Fruit fly (Drosophila melanogaster) whole organism, embryonic: ENCODE results near the gene CG42324.

ENCODE experiments used
- B-H2 ChIP-seq: fragments of 200-800 bp; sonication (Bioruptor generic); optimal IDR thresholded peaks from 2 replicates; lab custom pipeline; 2018; ENCODE audit warnings: missing biosample characterization, mild to moderate bottlenecking, missing genetic modification characterization
- Blimp-1 ChIP-seq: fragments of 200-800 bp; sonication (Bioruptor generic); optimal IDR thresholded peaks from 3 replicates; lab custom pipeline; 2018; ENCODE audit warnings: missing biosample characterization, missing genetic modification characterization, mild to moderate bottlenecking, moderate library complexity, missing genetic modification reagents
- BtbVII ChIP-seq: fragments of 200-800 bp; sonication (Bioruptor generic); optimal IDR thresholded peaks from 3 replicates; lab custom pipeline; 2017; ENCODE audit warnings: missing biosample characterization, mild to moderate bottlenecking, missing genetic modification characterization
- CG10274 ChIP-seq: fragments of 200-800 bp; sonication (Bioruptor generic); optimal IDR thresholded peaks from 3 replicates; lab custom pipeline; 2017; ENCODE audit warnings: missing biosample characterization, mild to moderate bottlenecking, missing genetic modification characterization
- CG10959 ChIP-seq: fragments of 200-800 bp; sonication (Bioruptor generic); IDR thresholded peaks from 2 replicates; pipeline ENCODE4 v1.3.6; 2022; ENCODE audit warnings: missing biosample characterization, missing genetic modification characterization
- CG11247 ChIP-seq: fragments of 200-800 bp; sonication (Bioruptor generic); IDR thresholded peaks from 2 replicates; pipeline ENCODE4 v1.3.6; 2022; ENCODE audit warnings: missing biosample characterization, missing genetic modification characterization
- CG12071 ChIP-seq: fragments of 200-800 bp; sonication (Bioruptor generic); optimal IDR thresholded peaks from 3 replicates; lab custom pipeline; 2018; ENCODE audit warnings: missing biosample characterization, mild to moderate bottlenecking, missing genetic modification characterization
- CG12744 ChIP-seq: fragments of 200-800 bp; sonication (Bioruptor generic); optimal IDR thresholded peaks from 2 replicates; lab custom pipeline; 2016; ENCODE audit warnings: missing biosample characterization, missing genetic modification characterization
- CG12769 ChIP-seq: fragments of 200-800 bp; sonication (Bioruptor generic); optimal IDR thresholded peaks from 2 replicates; lab custom pipeline; 2019; ENCODE audit warnings: missing biosample characterization, mild to moderate bottlenecking, missing genetic modification characterization, moderate library complexity
- CG13296 ChIP-seq: fragments of 200-800 bp; sonication (Bioruptor generic); optimal IDR thresholded peaks from 3 replicates; lab custom pipeline; 2018; ENCODE audit warnings: missing biosample characterization, mild to moderate bottlenecking, missing genetic modification characterization
- CG13424 ChIP-seq: fragments of 200-800 bp; sonication (Bioruptor generic); optimal IDR thresholded peaks from 2 replicates; lab custom pipeline; 2019; ENCODE audit warnings: missing biosample characterization, mild to moderate bottlenecking, missing genetic modification characterization, moderate library complexity
- CG17328 ChIP-seq: fragments of 200-800 bp; sonication (Bioruptor generic); IDR thresholded peaks from 2 replicates; pipeline ENCODE4 v1.3.6; 2022; ENCODE audit warnings: missing biosample characterization, missing genetic modification characterization
- CG18011 ChIP-seq: fragments of 200-800 bp; sonication (Bioruptor generic); optimal IDR thresholded peaks from 2 replicates; lab custom pipeline; 2017; ENCODE audit warnings: missing biosample characterization, missing genetic modification characterization, mild to moderate bottlenecking, moderate library complexity, missing genotype
- CG2120 ChIP-seq: fragments of 200-800 bp; sonication (Bioruptor generic); optimal IDR thresholded peaks from 3 replicates; lab custom pipeline; 2016; ENCODE audit warnings: missing biosample characterization, missing genetic modification characterization
- CG2678 ChIP-seq: fragments of 200-800 bp; sonication (Bioruptor generic); optimal IDR thresholded peaks from 3 replicates; lab custom pipeline; 2019; ENCODE audit warnings: missing biosample characterization, mild to moderate bottlenecking, missing genetic modification characterization, moderate library complexity
- CG3163 ChIP-seq: fragments of 200-800 bp; sonication (Bioruptor generic); optimal IDR thresholded peaks from 3 replicates; lab custom pipeline; 2016; ENCODE audit warnings: missing biosample characterization, missing genetic modification characterization
- CG32767 ChIP-seq: fragments of 200-800 bp; sonication (Bioruptor generic); IDR thresholded peaks from 2 replicates; pipeline ENCODE4 v1.3.6; 2022; ENCODE audit warnings: missing biosample characterization, missing genetic modification characterization
- CG4404 ChIP-seq: fragments of 200-800 bp; sonication (Bioruptor generic); IDR thresholded peaks from 2 replicates; pipeline ENCODE4 v1.3.6; 2022; ENCODE audit warnings: missing biosample characterization, missing genetic modification characterization
- CG6175 ChIP-seq: fragments of 200-800 bp; sonication (Bioruptor generic); IDR thresholded peaks from 3 replicates; pipeline ENCODE4 v1.3.6; 2022; ENCODE audit warnings: missing biosample characterization, missing genetic modification characterization
- CG6272 ChIP-seq: fragments of 200-800 bp; sonication (Bioruptor generic); IDR thresholded peaks from 2 replicates; pipeline ENCODE4 v1.3.6; 2022; ENCODE audit warnings: missing biosample characterization, missing genetic modification characterization
- CG7987 ChIP-seq: fragments of 200-800 bp; sonication (Bioruptor generic); optimal IDR thresholded peaks from 2 replicates; lab custom pipeline; 2018; ENCODE audit warnings: missing biosample characterization, mild to moderate bottlenecking, missing genetic modification characterization, moderate library complexity
- CG8290 ChIP-seq, 3 experiments: fragments of 200-800 bp; sonication (Bioruptor generic); optimal IDR thresholded peaks; 2 replicates each; lab custom pipeline; 2016 to 2019; ENCODE audit warnings: missing biosample characterization in 3 of 3, missing genetic modification characterization in 3 of 3, mild to moderate bottlenecking in 2 of 3, moderate library complexity in 1 of 3
- CG8359 ChIP-seq: fragments of 200-800 bp; sonication (Bioruptor generic); optimal IDR thresholded peaks from 2 replicates; lab custom pipeline; 2017; ENCODE audit warnings: missing biosample characterization, mild to moderate bottlenecking, missing genetic modification characterization, borderline replicate concordance
- CG9437 ChIP-seq: fragments of 200-800 bp; sonication (Bioruptor generic); optimal IDR thresholded peaks from 2 replicates; lab custom pipeline; 2018; ENCODE audit warnings: missing biosample characterization, mild to moderate bottlenecking, missing genetic modification characterization
- CG9817 ChIP-seq: fragments of 200-800 bp; sonication (Bioruptor generic); optimal IDR thresholded peaks from 2 replicates; lab custom pipeline; 2018; ENCODE audit warnings: missing biosample characterization, mild to moderate bottlenecking, missing genetic modification characterization, moderate library complexity
- Chrac-16 ChIP-seq: fragments of 200-800 bp; sonication (Bioruptor generic); optimal IDR thresholded peaks from 3 replicates; lab custom pipeline; 2016; ENCODE audit warnings: missing biosample characterization, missing genetic modification characterization
- D19A ChIP-seq: fragments of 200-800 bp; optimal IDR thresholded peaks from 3 replicates; lab custom pipeline; 2019; ENCODE audit warnings: missing biosample characterization, mild to moderate bottlenecking, missing genetic modification characterization, moderate library complexity
- Dref ChIP-seq: fragments of 200-800 bp; sonication (Bioruptor generic); IDR thresholded peaks from 2 replicates; pipeline ENCODE4 v1.3.6; 2022; ENCODE audit warnings: missing biosample characterization, missing genetic modification characterization
- Gsc ChIP-seq: fragments of 200-800 bp; sonication (Bioruptor generic); IDR thresholded peaks from 2 replicates; pipeline ENCODE4 v1.3.6; 2022; ENCODE audit warnings: missing biosample characterization, missing genetic modification characterization
- Gug ChIP-seq: fragments of 200-800 bp; sonication (Bioruptor generic); IDR thresholded peaks from 4 replicates; pipeline ENCODE4 v1.3.6; 2022; ENCODE audit warnings: missing biosample characterization, missing genetic modification characterization
- Hr39 ChIP-seq: fragments of >200 bp; optimal IDR thresholded peaks from 2 replicates; lab custom pipeline; 2017
- Hsf ChIP-seq: fragments of 200-800 bp; sonication (Bioruptor generic); optimal IDR thresholded peaks from 3 replicates; lab custom pipeline; 2016; ENCODE audit warnings: missing biosample characterization, missing genetic modification characterization
- MBD-R2 ChIP-seq: fragments of 200-800 bp; sonication (Bioruptor generic); IDR thresholded peaks from 2 replicates; pipeline ENCODE4 v1.3.6; 2022; ENCODE audit warnings: missing biosample characterization, missing genetic modification characterization
- Med ChIP-seq: fragments of 200-800 bp; sonication (Bioruptor generic); peaks from one replicate; lab custom pipeline; 2016; ENCODE audit warnings: missing biosample characterization, missing genetic modification characterization, mild to moderate bottlenecking, inconsistent platforms, moderate library complexity
- NK7.1 ChIP-seq: fragments of 200-800 bp; sonication (Bioruptor generic); optimal IDR thresholded peaks from 3 replicates; lab custom pipeline; 2016; ENCODE audit warnings: missing biosample characterization, missing genetic modification characterization
- Spps ChIP-seq: fragments of 200-800 bp; sonication (Bioruptor generic); optimal IDR thresholded peaks from 2 replicates; lab custom pipeline; 2018; ENCODE audit warnings: missing biosample characterization, mild to moderate bottlenecking, missing genetic modification characterization
- abd-A ChIP-seq: fragments of 200-800 bp; sonication (Bioruptor generic); optimal IDR thresholded peaks from 3 replicates; lab custom pipeline; 2019; ENCODE audit warnings: missing biosample characterization, mild to moderate bottlenecking, missing genetic modification characterization, moderate library complexity
- br ChIP-seq: fragments of >200 bp; optimal IDR thresholded peaks from 2 replicates; lab custom pipeline; 2017
- chinmo ChIP-seq: fragments of 200-800 bp; sonication (Bioruptor generic); IDR thresholded peaks from 4 replicates; pipeline ENCODE4 v1.3.6; 2022; ENCODE audit warnings: missing biosample characterization, missing genetic modification characterization; ENCODE audit not compliant: partially characterized antibody
- eve ChIP-seq, 2 experiments: fragments of >200 bp; optimal IDR thresholded peaks; 2 replicates each; lab custom pipeline; 2017; ENCODE audit warnings: missing biosample characterization in 2 of 2, missing genetic modification characterization in 2 of 2
- exex ChIP-seq: fragments of 200-800 bp; sonication (Bioruptor generic); optimal IDR thresholded peaks from 4 replicates; lab custom pipeline; 2018; ENCODE audit warnings: missing biosample characterization, mild to moderate bottlenecking, missing genetic modification characterization, moderate library complexity
- grn ChIP-seq: fragments of 200-800 bp; sonication (Bioruptor generic); optimal IDR thresholded peaks from 3 replicates; lab custom pipeline; 2017; ENCODE audit warnings: missing biosample characterization, missing genetic modification characterization
- ham ChIP-seq: fragments of 200-800 bp; sonication (Bioruptor generic); IDR thresholded peaks from 2 replicates; pipeline ENCODE4 v1.3.6; 2022; ENCODE audit warnings: missing biosample characterization, missing genetic modification characterization
- hkb ChIP-seq, 2 experiments: fragments of 200-800 bp in 1 of 2; fragments of >200 bp in 1 of 2; sonication (Bioruptor generic) in 1 of 2; IDR thresholded peaks in 1 of 2; optimal IDR thresholded peaks in 1 of 2; 2 replicates each; pipeline versions ENCODE4 v1.3.6 to Lab custom; 2017 to 2022; ENCODE audit warnings: missing biosample characterization in 1 of 2, missing genetic modification characterization in 1 of 2
- maf-S ChIP-seq: fragments of 200-800 bp; sonication (Bioruptor generic); optimal IDR thresholded peaks from 2 replicates; lab custom pipeline; 2016; ENCODE audit warnings: missing biosample characterization, missing genetic modification characterization
- nau ChIP-seq: fragments of 200-800 bp; sonication (Bioruptor generic); optimal IDR thresholded peaks from 3 replicates; lab custom pipeline; 2017; ENCODE audit warnings: missing biosample characterization, mild to moderate bottlenecking, missing genetic modification characterization, missing genetic modification reagents
- rib ChIP-seq: fragments of 200-800 bp; sonication (Bioruptor generic); IDR thresholded peaks from 2 replicates; pipeline ENCODE4 v1.3.6; 2022; ENCODE audit warnings: missing biosample characterization, missing genetic modification characterization
- sisA ChIP-seq: fragments of 200-800 bp; sonication (Bioruptor generic); IDR thresholded peaks from 2 replicates; pipeline ENCODE4 v1.3.6; 2022; ENCODE audit warnings: missing biosample characterization, missing genetic modification characterization
- sr ChIP-seq: fragments of 200-800 bp; sonication (Bioruptor generic); IDR thresholded peaks from 3 replicates; pipeline ENCODE4 v1.3.6; 2022; ENCODE audit warnings: missing biosample characterization, missing genetic modification characterization
- tio ChIP-seq: fragments of 200-800 bp; sonication (Bioruptor generic); optimal IDR thresholded peaks from 2 replicates; lab custom pipeline; 2017; ENCODE audit warnings: missing biosample characterization, missing genetic modification characterization, inconsistent platforms

CG42324 gene

DNA sequence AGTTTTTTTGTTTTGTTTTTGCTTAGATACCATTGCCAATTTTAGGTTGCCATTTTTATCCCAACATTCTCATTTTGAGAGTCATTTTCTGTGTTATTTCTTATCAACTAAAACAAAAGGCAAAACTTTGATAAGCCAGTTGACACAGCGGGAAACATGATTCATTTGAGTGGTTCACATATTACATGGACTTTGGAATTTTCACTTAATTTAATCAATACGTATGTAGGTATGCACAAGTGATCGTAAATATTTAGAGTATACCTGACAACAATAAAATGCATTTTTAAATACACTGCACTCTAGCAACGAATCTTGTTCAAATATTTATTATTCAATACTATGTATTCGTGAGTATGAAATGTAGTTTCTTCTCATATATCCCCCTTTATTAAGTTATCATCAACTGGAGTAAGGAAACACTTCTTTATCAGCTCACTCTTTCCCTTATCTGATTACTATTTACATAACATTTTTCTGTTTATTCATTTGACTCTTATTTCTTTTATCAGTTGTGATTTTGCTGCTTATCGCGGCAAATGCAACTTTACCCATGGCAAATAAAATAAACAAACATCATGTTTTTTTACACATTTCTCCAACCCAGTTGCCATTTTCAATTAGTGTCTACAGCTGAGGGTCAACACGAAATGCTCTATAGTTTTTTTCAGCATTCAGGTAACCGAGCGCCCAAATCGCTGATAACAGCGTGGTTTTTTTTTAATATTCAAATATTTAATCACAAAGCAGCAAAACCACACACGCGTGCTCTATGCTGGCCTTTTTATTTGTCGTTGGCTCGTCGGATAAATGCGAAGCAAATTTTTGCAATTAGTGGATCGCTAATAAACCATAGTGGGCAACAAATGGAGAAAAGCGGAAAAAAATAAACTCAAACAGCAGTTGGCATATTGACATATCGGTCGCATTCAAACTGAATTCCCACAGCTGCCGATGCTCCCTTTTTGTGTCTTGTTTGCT is 46.6 kb downstream of the CG42324 start (continued):
- TF ChIP-seq CG32767 (GFP tag; lab: Robert Waterston, UW) = no peak
- peak; percentile 2 for TF ChIP-seq Hsf (GFP tag; lab: Kevin White, UChicago)
- no peak for TF ChIP-seq Blimp-1 (GFP tag; lab: Kevin White, UChicago)
- no peak for TF ChIP-seq MBD-R2 (GFP tag; lab: Robert Waterston, UW)
- TF ChIP-seq grn (GFP tag; lab: Kevin White, UChicago) = peak; percentile 48
- TF ChIP-seq br (lab: Kevin White, UChicago) = no peak
- no peak for TF ChIP-seq CG10959 (GFP tag; lab: Robert Waterston, UW)
- no peak for TF ChIP-seq CG9817 (tag; lab: Kevin White, UChicago)
- peak; percentile 42 for TF ChIP-seq BtbVII (GFP tag; lab: Kevin White, UChicago)
- no peak for TF ChIP-seq eve (GFP tag; optimal IDR thresholded peaks at IDR 0.05; lab: Kevin White, UChicago)
- TF ChIP-seq CG10274 (GFP tag; lab: Kevin White, UChicago) = no peak
- no peak for TF ChIP-seq Gsc (GFP tag; lab: Robert Waterston, UW)
- TF ChIP-seq CG8359 (GFP tag; lab: Kevin White, UChicago) = no peak
- TF ChIP-seq maf-S = no peak
- TF ChIP-seq Spps (tag; lab: Kevin White, UChicago) = no peak
- peak; percentile 6 for TF ChIP-seq CG13296 (GFP tag; lab: Kevin White, UChicago)
- TF ChIP-seq CG2120 (GFP tag; lab: Kevin White, UChicago) = peak; percentile 21
- TF ChIP-seq CG13424 (tag; lab: Kevin White, UChicago) = peak; percentile 23
- no peak for TF ChIP-seq sisA (GFP tag; lab: Robert Waterston, UW)
- TF ChIP-seq CG7987 (GFP tag; lab: Kevin White, UChicago) = peak; percentile 3
- TF ChIP-seq CG4404 (GFP tag; lab: Robert Waterston, UW) = no peak
- no peak for TF ChIP-seq CG18011 (GFP tag; lab: Kevin White, UChicago)
- TF ChIP-seq CG9437 (GFP tag; lab: Kevin White, UChicago) = no peak
- no peak for TF ChIP-seq tio
- TF ChIP-seq CG3163 (GFP tag; lab: Kevin White, UChicago) = no peak
- TF ChIP-seq CG12071 = peak; percentile 32
- no peak for TF ChIP-seq Chrac-16 (GFP tag; lab: Kevin White, UChicago)
- no peak for TF ChIP-seq CG6175
- TF ChIP-seq chinmo (GFP tag; lab: Robert Waterston, UW) = no peak
- TF ChIP-seq exex (tag; lab: Kevin White, UChicago) = no peak
- no peak for TF ChIP-seq CG6272 (GFP tag; lab: Robert Waterston, UW)
- TF ChIP-seq B-H2 (GFP tag; lab: Kevin White, UChicago) = no peak
- no peak for TF ChIP-seq abd-A (tag; lab: Kevin White, UChicago)
- no peak for TF ChIP-seq CG17328
- TF ChIP-seq D19A = peak; percentile 33

DNA sequence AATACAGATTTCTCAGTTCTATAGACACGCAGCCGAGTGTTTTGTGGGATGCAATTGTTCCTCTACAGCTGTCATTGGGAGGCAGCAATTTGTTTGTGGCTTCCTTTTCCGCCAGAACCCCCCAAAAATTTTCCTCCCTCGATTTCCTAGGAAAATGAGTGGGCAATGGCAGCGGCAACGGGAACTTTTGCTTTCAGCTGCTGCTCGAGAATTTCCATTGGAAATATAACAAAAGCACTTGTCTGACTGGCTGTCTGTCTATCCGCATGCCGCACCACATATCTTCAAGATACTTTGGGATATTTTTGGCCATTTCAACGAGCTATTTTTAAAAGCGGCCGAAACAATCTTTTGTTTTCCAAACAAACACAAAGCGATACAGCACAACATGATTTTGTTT is 51.5 kb downstream of the CG42324 start:
- TF ChIP-seq NK7.1 (GFP tag; lab: Kevin White, UChicago) = no peak
- peak; percentile 57; the same call in 1 of the 3 replicates for TF ChIP-seq sr
- peak; percentile 66 for TF ChIP-seq Med (GFP tag; lab: Kevin White, UChicago)
- peak; percentile 66 for TF ChIP-seq CG12769 (tag; lab: Kevin White, UChicago)
- no peak for TF ChIP-seq hkb (optimal IDR thresholded peaks at IDR 0.05; lab: Kevin White, UChicago)
- TF ChIP-seq hkb (GFP tag; IDR thresholded peaks at IDR 0.05; lab: Robert Waterston, UW) = no peak
- TF ChIP-seq Blimp-1 (GFP tag; lab: Kevin White, UChicago) = peak; percentile 25
- no peak for TF ChIP-seq CG2678 (tag; lab: Kevin White, UChicago)
- no peak for TF ChIP-seq Dref
- TF ChIP-seq CG12744 = no peak
- TF ChIP-seq rib = no peak
- no peak for TF ChIP-seq Hr39 (lab: Kevin White, UChicago)
- peak; percentile 51 for TF ChIP-seq nau (GFP tag; lab: Kevin White, UChicago)
- TF ChIP-seq ham (GFP tag; lab: Robert Waterston, UW) = no peak
- no peak for TF ChIP-seq Gug (GFP tag; lab: Robert Waterston, UW)
- no peak for TF ChIP-seq CG8290 (GFP tag; optimal IDR thresholded peaks at IDR 0.05; lab: Kevin White, UChicago)
- TF ChIP-seq CG8290 (tag; optimal IDR thresholded peaks at IDR 0.05; lab: Kevin White, UChicago) = peak in 1 of 2 experiments; percentile 12
- no peak for TF ChIP-seq CG11247 (GFP tag; lab: Robert Waterston, UW)
